Fruit fly (Drosophila melanogaster): ENCODE results near the gene BORCS6.

The BORCS6 gene

DNA sequence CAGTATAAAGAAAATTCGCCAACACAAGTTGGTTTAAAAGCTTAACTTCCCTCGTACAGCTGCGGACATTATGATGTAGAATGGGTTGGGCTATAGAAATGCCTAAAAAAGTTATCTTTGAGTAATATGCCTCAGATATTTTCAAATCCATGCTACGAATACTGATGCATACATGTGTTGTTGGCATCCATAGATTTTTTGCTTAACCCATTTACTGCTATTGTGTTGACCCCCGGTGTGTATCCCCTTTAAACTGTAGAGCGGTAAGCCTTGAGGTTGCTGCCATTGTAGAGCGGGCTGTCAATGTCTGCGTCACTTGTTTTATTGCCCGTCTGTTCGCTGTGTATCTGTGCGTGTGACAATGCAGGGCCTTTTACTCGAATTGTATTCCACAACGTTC, 12.3 kb downstream of the BORCS6 start (continued):
- TF ChIP-seq topi (GFP tag; optimal IDR thresholded peaks at IDR 0.05) (peak; percentile 92), Sox15 (GFP tag; optimal IDR thresholded peaks at IDR 0.05) (peak; percentile 94), CG8319 (GFP tag; optimal IDR thresholded peaks at IDR 0.05) (peak; percentile 89), svp (GFP tag) (peak; percentile 95), Met (GFP tag; optimal IDR thresholded peaks at IDR 0.05) (peak; percentile 89), CG3032 (tag; optimal IDR thresholded peaks at IDR 0.05) (peak; percentile 92), CG6163 (GFP tag; IDR thresholded peaks at IDR 0.05) (peak; percentile 95), CG31627 (GFP tag; optimal IDR thresholded peaks at IDR 0.05) (peak; percentile 89), fd59A (GFP tag; optimal IDR thresholded peaks at IDR 0.05) (peak; percentile 94), CG3919 (GFP tag; optimal IDR thresholded peaks at IDR 0.05) (peak; percentile 95), CG6276 (GFP tag; optimal IDR thresholded peaks at IDR 0.05) (peak; percentile 74)

DNA sequence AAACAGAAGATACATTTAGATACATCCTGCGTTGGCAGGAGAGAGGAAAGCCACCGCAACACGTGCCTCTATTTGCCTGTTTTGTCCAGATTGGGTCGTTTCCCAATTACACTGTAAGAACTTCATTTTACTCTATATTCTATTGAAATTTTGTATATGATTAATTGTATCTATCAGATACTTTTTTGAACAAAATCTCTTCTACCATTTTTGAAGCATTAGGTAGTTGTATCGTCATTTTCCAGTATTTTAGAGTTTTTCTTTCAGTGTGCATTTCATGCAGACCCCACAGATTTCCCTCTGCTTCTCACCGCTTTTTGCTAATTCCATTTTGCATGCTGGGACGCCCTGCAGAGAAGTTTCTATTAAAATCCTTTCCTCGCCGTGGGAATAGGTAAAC, 13.9 kb downstream of the BORCS6 start:
- peak; percentile 31 for TF ChIP-seq cyc (GFP tag; optimal IDR thresholded peaks at IDR 0.05)
- TF ChIP-seq CG7368 (GFP tag; optimal IDR thresholded peaks at IDR 0.05) = peak; percentile 2
- TF ChIP-seq Met (GFP tag; optimal IDR thresholded peaks at IDR 0.05) = peak; percentile 49
- TF ChIP-seq fd59A (GFP tag; optimal IDR thresholded peaks at IDR 0.05) = peak; percentile 30
- no peak for TF ChIP-seq CG1621 (tag; optimal IDR thresholded peaks at IDR 0.05)
- peak; percentile 61 for TF ChIP-seq esn (GFP tag; optimal IDR thresholded peaks at IDR 0.05)
- no peak for TF ChIP-seq Hr38 (GFP tag; optimal IDR thresholded peaks at IDR 0.05)
- TF ChIP-seq CG10669 (GFP tag; optimal IDR thresholded peaks at IDR 0.05) = peak; percentile 32
- peak; percentile 83 for TF ChIP-seq eg (GFP tag; IDR thresholded peaks at IDR 0.05)
- TF ChIP-seq Sox15 (GFP tag; optimal IDR thresholded peaks at IDR 0.05) = no peak
- peak; percentile 54 for TF ChIP-seq svp (GFP tag)
- TF ChIP-seq vri (GFP tag; optimal IDR thresholded peaks at IDR 0.05) = peak; percentile 13
- peak; percentile 2 for TF ChIP-seq CG6792 (GFP tag; optimal IDR thresholded peaks at IDR 0.05)
- peak; percentile 55 for TF ChIP-seq Sox14 (GFP tag; optimal IDR thresholded peaks at IDR 0.05)
- TF ChIP-seq CG3032 (tag; optimal IDR thresholded peaks at IDR 0.05) = peak; percentile 39
- TF ChIP-seq salr (GFP tag; optimal IDR thresholded peaks at IDR 0.05) = peak in 1 of 2 experiments; percentile 58
- peak; percentile 11 for TF ChIP-seq net (GFP tag; optimal IDR thresholded peaks at IDR 0.05)
- TF ChIP-seq Gug (GFP tag; IDR thresholded peaks at IDR 0.05) = peak; percentile 76
- peak; percentile 60 for TF ChIP-seq Ets96B (tag; optimal IDR thresholded peaks at IDR 0.05)
- peak; percentile 79 for TF ChIP-seq CG8119 (GFP tag; IDR thresholded peaks at IDR 0.05)
- peak; percentile 30 for TF ChIP-seq CG6276 (GFP tag; optimal IDR thresholded peaks at IDR 0.05)
- TF ChIP-seq CG6808 (GFP tag; optimal IDR thresholded peaks at IDR 0.05) = no peak
- TF ChIP-seq CG34406 (GFP tag; optimal IDR thresholded peaks at IDR 0.05) = no peak
- peak; percentile 18 for TF ChIP-seq CG16779 (tag; optimal IDR thresholded peaks at IDR 0.05)
- TF ChIP-seq ss (GFP tag; optimal IDR thresholded peaks at IDR 0.05) = no peak
- peak; percentile 42 for TF ChIP-seq Lpt (GFP tag; optimal IDR thresholded peaks at IDR 0.05)
- peak; percentile 65 for TF ChIP-seq achi (GFP tag; optimal IDR thresholded peaks at IDR 0.05)
- TF ChIP-seq topi (GFP tag; optimal IDR thresholded peaks at IDR 0.05) = peak; percentile 24
- TF ChIP-seq Blimp-1 (GFP tag; optimal IDR thresholded peaks at IDR 0.05) = no peak
- TF ChIP-seq CG31627 (GFP tag; optimal IDR thresholded peaks at IDR 0.05) = peak; percentile 29
- no peak for TF ChIP-seq CG11902 (GFP tag; optimal IDR thresholded peaks at IDR 0.05)
- TF ChIP-seq CG11294 (GFP tag; IDR thresholded peaks at IDR 0.05) = peak; percentile 57; the same call in 1 of the 2 replicates
- peak; percentile 37 for TF ChIP-seq spab (GFP tag; optimal IDR thresholded peaks at IDR 0.05)
- TF ChIP-seq CG6163 (GFP tag; IDR thresholded peaks at IDR 0.05) = peak; percentile 79
- TF ChIP-seq fkh (GFP tag; optimal IDR thresholded peaks at IDR 0.05) = no peak
- no peak for TF ChIP-seq Ets21C (GFP tag; optimal IDR thresholded peaks at IDR 0.05)
- peak; percentile 35 for TF ChIP-seq Smox (GFP tag; optimal IDR thresholded peaks at IDR 0.05)
- TF ChIP-seq Hr39 (GFP tag; optimal IDR thresholded peaks at IDR 0.05) = peak; percentile 23
- TF ChIP-seq CG6854 (GFP tag; optimal IDR thresholded peaks at IDR 0.05) = no peak
- TF ChIP-seq CG15336 (GFP tag; IDR thresholded peaks at IDR 0.05) = peak; percentile 71
- TF ChIP-seq Eip78C (GFP tag) = peak; percentile 82
- TF ChIP-seq CG3919 (GFP tag; optimal IDR thresholded peaks at IDR 0.05) = peak; percentile 64
- TF ChIP-seq Eip93F (GFP tag; optimal IDR thresholded peaks at IDR 0.05) = no peak
- peak; percentile 67 for TF ChIP-seq CG10631 (GFP tag; optimal IDR thresholded peaks at IDR 0.05)
- peak; percentile 16 for TF ChIP-seq CG8632 (GFP tag; optimal IDR thresholded peaks at IDR 0.05)
- TF ChIP-seq pdm3 (GFP tag; optimal IDR thresholded peaks at IDR 0.05) = peak; percentile 62
- TF ChIP-seq OdsH (GFP tag; optimal IDR thresholded peaks at IDR 0.05) = peak; percentile 67
- TF ChIP-seq Sox102F (GFP tag; optimal IDR thresholded peaks at IDR 0.05) = peak; percentile 35
